Fruit fly (Drosophila melanogaster): ENCODE measurements around the gene CG32374.

- TF ChIP-seq sd (tag; optimal IDR thresholded peaks at IDR 0.05) (peak; percentile 97), CG11504 (tag; optimal IDR thresholded peaks at IDR 0.05) (no peak), Blimp-1 (GFP tag; optimal IDR thresholded peaks at IDR 0.05) (no peak), vvl (GFP tag; IDR thresholded peaks at IDR 0.05) (no peak), Dref (GFP tag; IDR thresholded peaks at IDR 0.05) (no peak)
These were observed 10.3 kb downstream of the CG32374 start for dm6 chr3L:7530461-7531338.

All from whole organism, embryonic.